Fruit fly (Drosophila melanogaster) whole organism, prepupa: ENCODE data around the gene CG12477.

Experiments
- Blimp-1 ChIP-seq: fragments of 200-800 bp; sonication (Bioruptor generic); optimal IDR thresholded peaks from 3 replicates; lab custom pipeline; 2017; ENCODE audit warnings: missing biosample characterization, missing genetic modification characterization, mild to moderate bottlenecking, moderate library complexity, missing genetic modification reagents
- CG10631 ChIP-seq: fragments of 200-800 bp; sonication (Bioruptor generic); optimal IDR thresholded peaks from 2 replicates; lab custom pipeline; 2016; ENCODE audit warnings: missing biosample characterization, missing genetic modification characterization
- CG10669 ChIP-seq: fragments of 200-800 bp; sonication (Bioruptor generic); optimal IDR thresholded peaks from 3 replicates; lab custom pipeline; 2018; ENCODE audit warnings: missing biosample characterization, mild to moderate bottlenecking, missing genetic modification characterization, moderate library complexity
- CG11294 ChIP-seq: fragments of 200-800 bp; sonication (Bioruptor generic); IDR thresholded peaks from 2 replicates; pipeline ENCODE4 v1.3.6; 2022; ENCODE audit warnings: missing biosample characterization, missing genetic modification characterization
- CG11902 ChIP-seq: fragments of 200-800 bp; sonication (Bioruptor generic); optimal IDR thresholded peaks from 3 replicates; lab custom pipeline; 2016; ENCODE audit warnings: missing biosample characterization, missing genetic modification characterization
- CG1621 ChIP-seq: fragments of 200-800 bp; sonication (Bioruptor generic); optimal IDR thresholded peaks from 3 replicates; lab custom pipeline; 2018; ENCODE audit warnings: missing biosample characterization, mild to moderate bottlenecking, missing genetic modification characterization
- CG3032 ChIP-seq: fragments of 200-800 bp; optimal IDR thresholded peaks from 2 replicates; lab custom pipeline; 2019; ENCODE audit warnings: missing biosample characterization, mild to moderate bottlenecking, missing genetic modification characterization, moderate library complexity
- CG32006 ChIP-seq: fragments of 200-800 bp; sonication (Bioruptor generic); optimal IDR thresholded peaks from 3 replicates; lab custom pipeline; 2017; ENCODE audit warnings: missing biosample characterization, mild to moderate bottlenecking, missing genetic modification characterization
- CG34406 ChIP-seq: fragments of 200-800 bp; sonication (Bioruptor generic); optimal IDR thresholded peaks from 3 replicates; lab custom pipeline; 2016; ENCODE audit warnings: missing biosample characterization, missing genetic modification characterization
- CG3919 ChIP-seq: fragments of 200-800 bp; sonication (Bioruptor generic); optimal IDR thresholded peaks from 3 replicates; lab custom pipeline; 2016; ENCODE audit warnings: missing biosample characterization, missing genetic modification characterization
- CG4318 ChIP-seq: fragments of 200-800 bp; sonication (Bioruptor generic); optimal IDR thresholded peaks from 3 replicates; lab custom pipeline; 2017; ENCODE audit warnings: missing biosample characterization, mild to moderate bottlenecking, missing genetic modification characterization
- CG6163 ChIP-seq: fragments of 200-800 bp; sonication (Bioruptor generic); IDR thresholded peaks from 3 replicates; pipeline ENCODE4 v1.3.6; 2022; ENCODE audit warnings: missing biosample characterization, missing genetic modification characterization
- CG6276 ChIP-seq: fragments of 200-800 bp; sonication (Bioruptor generic); optimal IDR thresholded peaks from 2 replicates; lab custom pipeline; 2017; ENCODE audit warnings: missing biosample characterization, mild to moderate bottlenecking, missing genetic modification characterization
- CG6792 ChIP-seq: fragments of 200-800 bp; sonication (Bioruptor generic); optimal IDR thresholded peaks from 3 replicates; lab custom pipeline; 2016; ENCODE audit warnings: missing biosample characterization, missing genetic modification characterization
- CG6854 ChIP-seq: fragments of 200-800 bp; sonication (Bioruptor generic); optimal IDR thresholded peaks from 2 replicates; lab custom pipeline; 2017; ENCODE audit warnings: missing biosample characterization, mild to moderate bottlenecking, missing genetic modification characterization
- CG7368 ChIP-seq: fragments of 200-800 bp; sonication (Bioruptor generic); optimal IDR thresholded peaks from 3 replicates; lab custom pipeline; 2016; ENCODE audit warnings: missing biosample characterization, missing genetic modification characterization
- CG8119 ChIP-seq: fragments of 200-800 bp; sonication (Bioruptor generic); IDR thresholded peaks from 3 replicates; pipeline ENCODE4 v1.3.6; 2022; ENCODE audit warnings: missing biosample characterization, missing genetic modification characterization
- CG8319 ChIP-seq: fragments of 200-800 bp; sonication (Bioruptor generic); optimal IDR thresholded peaks from 3 replicates; lab custom pipeline; 2016; ENCODE audit warnings: missing biosample characterization, missing genetic modification characterization
- Eip75B ChIP-seq: fragments of 200-800 bp; sonication (Bioruptor generic); optimal IDR thresholded peaks from 3 replicates; lab custom pipeline; 2016; ENCODE audit warnings: missing biosample characterization, missing genetic modification characterization
- Eip93F ChIP-seq: fragments of 200-800 bp; sonication (Bioruptor generic); optimal IDR thresholded peaks from 2 replicates; lab custom pipeline; 2016; ENCODE audit warnings: missing biosample characterization, mild to moderate bottlenecking, missing genetic modification characterization
- Ets21C ChIP-seq: fragments of 200-800 bp; sonication (Bioruptor generic); optimal IDR thresholded peaks from 3 replicates; lab custom pipeline; 2016; ENCODE audit warnings: missing biosample characterization, missing genetic modification characterization
- Gug ChIP-seq: fragments of 200-800 bp; sonication (Bioruptor generic); IDR thresholded peaks from 2 replicates; pipeline ENCODE4 v1.3.6; 2022; ENCODE audit warnings: missing biosample characterization, missing genetic modification characterization
- Hr38 ChIP-seq: sonication (Bioruptor generic); optimal IDR thresholded peaks from 2 replicates; lab custom pipeline; 2016; ENCODE audit warnings: missing biosample characterization, missing genetic modification characterization
- Hr39 ChIP-seq: fragments of 200-800 bp; sonication (Bioruptor generic); optimal IDR thresholded peaks from 2 replicates; lab custom pipeline; 2016; ENCODE audit warnings: missing biosample characterization, missing genetic modification characterization
- Hr4 ChIP-seq: fragments of 200-800 bp; sonication (Bioruptor generic); optimal IDR thresholded peaks from 3 replicates; lab custom pipeline; 2016; ENCODE audit warnings: missing biosample characterization, missing genetic modification characterization
- Lpt ChIP-seq: fragments of 200-800 bp; sonication (Bioruptor generic); optimal IDR thresholded peaks from 3 replicates; lab custom pipeline; 2016; ENCODE audit warnings: missing biosample characterization, missing genetic modification characterization
- Met ChIP-seq: fragments of 200-800 bp; sonication (Bioruptor generic); optimal IDR thresholded peaks from 3 replicates; lab custom pipeline; 2016; ENCODE audit warnings: missing biosample characterization, missing genetic modification characterization
- OdsH ChIP-seq: fragments of 200-800 bp; sonication (Bioruptor generic); optimal IDR thresholded peaks from 3 replicates; lab custom pipeline; 2016; ENCODE audit warnings: missing biosample characterization, missing genetic modification characterization
- Sox102F ChIP-seq: fragments of 200-800 bp; sonication (Bioruptor generic); optimal IDR thresholded peaks from 2 replicates; lab custom pipeline; 2016; ENCODE audit warnings: missing biosample characterization, mild to moderate bottlenecking, missing genetic modification characterization
- Sox15 ChIP-seq: fragments of 200-800 bp; sonication (Bioruptor generic); optimal IDR thresholded peaks from 3 replicates; lab custom pipeline; 2016; ENCODE audit warnings: missing biosample characterization, missing genetic modification characterization
- achi ChIP-seq: fragments of 200-800 bp; sonication (Bioruptor generic); optimal IDR thresholded peaks from 3 replicates; lab custom pipeline; 2016; ENCODE audit warnings: missing biosample characterization, missing genetic modification characterization
- acj6 ChIP-seq: fragments of 200-800 bp; sonication (Bioruptor generic); optimal IDR thresholded peaks from 3 replicates; lab custom pipeline; 2016; ENCODE audit warnings: missing biosample characterization, missing genetic modification characterization
- dac ChIP-seq: fragments of 200-800 bp; sonication (Bioruptor generic); optimal IDR thresholded peaks from 2 replicates; lab custom pipeline; 2017; ENCODE audit warnings: missing biosample characterization, mild to moderate bottlenecking, missing genetic modification characterization
- dsx ChIP-seq: fragments of 200-800 bp; optimal IDR thresholded peaks from 3 replicates; lab custom pipeline; 2019; ENCODE audit warnings: missing biosample characterization, mild to moderate bottlenecking, missing genetic modification characterization, moderate library complexity; ENCODE audit not compliant: poor library complexity, severe bottlenecking
- eg ChIP-seq: fragments of 200-800 bp; sonication (Bioruptor generic); IDR thresholded peaks from 3 replicates; pipeline ENCODE4 v1.3.6; 2022; ENCODE audit warnings: missing biosample characterization, missing genetic modification characterization
- esn ChIP-seq: fragments of 200-800 bp; sonication (Bioruptor generic); optimal IDR thresholded peaks from 2 replicates; lab custom pipeline; 2016; ENCODE audit warnings: missing biosample characterization, mild to moderate bottlenecking, missing genetic modification characterization, moderate library complexity
- fd59A ChIP-seq: fragments of 200-800 bp; sonication (Bioruptor generic); optimal IDR thresholded peaks from 2 replicates; lab custom pipeline; 2017; ENCODE audit warnings: missing biosample characterization, mild to moderate bottlenecking, missing genetic modification characterization, missing genetic modification reagents
- fkh ChIP-seq: fragments of 200-800 bp; sonication (Bioruptor generic); optimal IDR thresholded peaks from 3 replicates; lab custom pipeline; 2017; ENCODE audit warnings: missing biosample characterization, mild to moderate bottlenecking, missing genetic modification characterization, moderate library complexity
- lz ChIP-seq: fragments of 200-800 bp; sonication (Bioruptor generic); optimal IDR thresholded peaks from 3 replicates; lab custom pipeline; 2016; ENCODE audit warnings: missing biosample characterization, missing genetic modification characterization
- pdm3 ChIP-seq: fragments of 200-800 bp; sonication (Bioruptor generic); optimal IDR thresholded peaks from 3 replicates; lab custom pipeline; 2016; ENCODE audit warnings: missing biosample characterization, missing genetic modification characterization
- salr ChIP-seq, 2 experiments: fragments of 200-800 bp; sonication (Bioruptor generic); optimal IDR thresholded peaks; 3 replicates each; lab custom pipeline; 2016 to 2018; ENCODE audit warnings: missing biosample characterization in 2 of 2, missing genetic modification characterization in 2 of 2, mild to moderate bottlenecking in 1 of 2
- spab ChIP-seq: fragments of 200-800 bp; sonication (Bioruptor generic); optimal IDR thresholded peaks from 2 replicates; lab custom pipeline; 2017; ENCODE audit warnings: missing biosample characterization, mild to moderate bottlenecking, missing genetic modification characterization, missing genetic modification reagents
- svp ChIP-seq: fragments of 200-800 bp; sonication (Bioruptor generic); peaks from one replicate; lab custom pipeline; 2016; ENCODE audit warnings: missing biosample characterization, missing genetic modification characterization
- topi ChIP-seq: fragments of 200-800 bp; sonication (Bioruptor generic); optimal IDR thresholded peaks from 3 replicates; lab custom pipeline; 2016; ENCODE audit warnings: missing biosample characterization, missing genetic modification characterization

Gene CG12477

dm6 chr3L:18767950-18768781, 45.1 kb upstream of the CG12477 start (continued):
- TF ChIP-seq OdsH (GFP tag; lab: Kevin White, UChicago) = peak; percentile 5
- no peak for TF ChIP-seq fd59A (GFP tag; lab: Kevin White, UChicago)
- TF ChIP-seq Eip93F = no peak
- no peak for TF ChIP-seq dsx (GFP tag; lab: Kevin White, UChicago)
- TF ChIP-seq lz = peak; percentile 1
- TF ChIP-seq Lpt (GFP tag; lab: Kevin White, UChicago) = no peak
- no peak for TF ChIP-seq achi (GFP tag; lab: Kevin White, UChicago)
- TF ChIP-seq CG8119 (GFP tag; lab: Robert Waterston, UW) = no peak
- no peak for TF ChIP-seq Eip75B (GFP tag; lab: Kevin White, UChicago)

- TF ChIP-seq CG3032 = no peak
- TF ChIP-seq CG3919 = peak; percentile 37
- TF ChIP-seq CG10669 (GFP tag; lab: Kevin White, UChicago) = no peak
- peak; percentile 100 for TF ChIP-seq Blimp-1 (GFP tag; lab: Kevin White, UChicago)
- TF ChIP-seq svp (GFP tag; lab: Kevin White, UChicago) = peak; percentile 77
- no peak for TF ChIP-seq Eip93F
- TF ChIP-seq CG34406 = no peak
- TF ChIP-seq topi = peak; percentile 54
- TF ChIP-seq Eip75B (GFP tag; lab: Kevin White, UChicago) = peak; percentile 82
- no peak for TF ChIP-seq pdm3
- TF ChIP-seq CG7368 (GFP tag; lab: Kevin White, UChicago) = peak; percentile 12
- TF ChIP-seq Met = peak; percentile 17
- TF ChIP-seq acj6 (GFP tag; lab: Kevin White, UChicago) = no peak
- TF ChIP-seq CG8119 (GFP tag; lab: Robert Waterston, UW) = peak; percentile 45; the same call in 2 of the 3 replicates
- TF ChIP-seq Hr4 (GFP tag; lab: Kevin White, UChicago) = no peak
- no peak for TF ChIP-seq lz
- no peak for TF ChIP-seq dsx (GFP tag; lab: Kevin White, UChicago)
- TF ChIP-seq Hr39 (GFP tag; lab: Kevin White, UChicago) = no peak
- no peak for TF ChIP-seq Ets21C (GFP tag; lab: Kevin White, UChicago)
- no peak for TF ChIP-seq achi (GFP tag; lab: Kevin White, UChicago)
- TF ChIP-seq salr (GFP tag; optimal IDR thresholded peaks at IDR 0.05; lab: Kevin White, UChicago) = no peak
- no peak for TF ChIP-seq dac
- TF ChIP-seq Sox15 (GFP tag; lab: Kevin White, UChicago) = no peak
- peak; percentile 6 for TF ChIP-seq spab (GFP tag; lab: Kevin White, UChicago)
- no peak for TF ChIP-seq CG6792 (GFP tag; lab: Kevin White, UChicago)
- TF ChIP-seq CG11902 (GFP tag; lab: Kevin White, UChicago) = no peak
- TF ChIP-seq CG10631 (GFP tag; lab: Kevin White, UChicago) = no peak
- peak; percentile 54 for TF ChIP-seq fkh (GFP tag; lab: Kevin White, UChicago)
- TF ChIP-seq CG32006 (GFP tag; lab: Kevin White, UChicago) = peak; percentile 11
- TF ChIP-seq eg (GFP tag; lab: Robert Waterston, UW) = peak; percentile 64; the same call in 2 of the 3 replicates
- TF ChIP-seq CG4318 (GFP tag; lab: Kevin White, UChicago) = no peak
- TF ChIP-seq Hr38 (GFP tag; lab: Kevin White, UChicago) = no peak
- peak; percentile 47 for TF ChIP-seq CG6276 (GFP tag; lab: Kevin White, UChicago)
- peak; percentile 12 for TF ChIP-seq CG11294 (GFP tag; lab: Robert Waterston, UW)
- TF ChIP-seq esn (GFP tag; lab: Kevin White, UChicago) = peak; percentile 12
- peak; percentile 93 for TF ChIP-seq CG6854 (GFP tag; lab: Kevin White, UChicago)
- TF ChIP-seq CG6163 (GFP tag; lab: Robert Waterston, UW) = peak; percentile 79; the same call in 2 of the 3 replicates
- TF ChIP-seq Lpt (GFP tag; lab: Kevin White, UChicago) = peak; percentile 51
- TF ChIP-seq Sox102F (GFP tag; lab: Kevin White, UChicago) = peak; percentile 55
- TF ChIP-seq CG1621 (tag; lab: Kevin White, UChicago) = peak; percentile 3
- TF ChIP-seq OdsH (GFP tag; lab: Kevin White, UChicago) = peak; percentile 3
- no peak for TF ChIP-seq CG8319
- no peak for TF ChIP-seq Gug (GFP tag; lab: Robert Waterston, UW)
Measured at dm6 chr3L:18765657-18766592, 42.9 kb upstream of the CG12477 start.
